Fruit fly (Drosophila melanogaster) Kc167 (cell line): ENCODE measurements around the gene RpS2.

Experiments used
- Myc ChIP-seq: fragments of >200 bp; optimal IDR thresholded peaks from 2 replicates; lab custom pipeline; 2017; ENCODE audit warnings: missing external identifiers
- Sin3A ChIP-seq: fragments of >200 bp; optimal IDR thresholded peaks from 2 replicates; lab custom pipeline; 2018; ENCODE audit warnings: missing external identifiers
- h ChIP-seq: fragments of >200 bp; optimal IDR thresholded peaks from 3 replicates; lab custom pipeline; 2018; ENCODE audit warnings: missing external identifiers
- insv ChIP-seq: fragments of >200 bp; optimal IDR thresholded peaks from 3 replicates; lab custom pipeline; 2018; ENCODE audit warnings: missing external identifiers
- psq ChIP-seq: fragments of >200 bp; optimal IDR thresholded peaks from 2 replicates; lab custom pipeline; 2017; ENCODE audit warnings: missing external identifiers
- ttk ChIP-seq: sonication (Bioruptor generic); optimal IDR thresholded peaks from 2 replicates; lab custom pipeline; 2017; ENCODE audit warnings: missing external identifiers

RpS2 gene

dm6 chr2L:9918020-9918959 is 20.9 kb upstream of the RpS2 start, which contains the start of the genes CG5885 and CG4598:
Gene CG5885 (minus strand): TSS chr2L:9918330.
Gene CG4598 (plus strand): TSS chr2L:9918618.
- no peak for TF ChIP-seq insv (lab: Kevin White, UChicago)
- no peak for TF ChIP-seq Sin3A
- no peak for TF ChIP-seq Myc (lab: Kevin White, UChicago)
- TF ChIP-seq ttk (lab: Kevin White, UChicago), result no peak
- TF ChIP-seq h (lab: Kevin White, UChicago), result no peak
- TF ChIP-seq psq (lab: Kevin White, UChicago), result no peak

dm6 chr2L:9915011-9915850 is 17.9 kb upstream of the RpS2 start, which contains the start of gene yip2:
Gene yip2 (plus strand): TSS chr2L:9915253.
- no peak for TF ChIP-seq Myc (lab: Kevin White, UChicago)
- no peak for TF ChIP-seq Sin3A
- TF ChIP-seq ttk (lab: Kevin White, UChicago), result no peak
- no peak for TF ChIP-seq psq (lab: Kevin White, UChicago)
- no peak for TF ChIP-seq h (lab: Kevin White, UChicago)
- no peak for TF ChIP-seq insv (lab: Kevin White, UChicago)

- TF ChIP-seq insv (lab: Kevin White, UChicago), result no peak
- TF ChIP-seq Sin3A, result no peak
- TF ChIP-seq ttk (lab: Kevin White, UChicago), result no peak
- no peak for TF ChIP-seq h (lab: Kevin White, UChicago)
- no peak for TF ChIP-seq psq (lab: Kevin White, UChicago)
- TF ChIP-seq Myc (lab: Kevin White, UChicago), result no peak
Observed at dm6 chr2L:9912570-9913260, 15.4 kb upstream of the RpS2 start, which contains the start of the genes Etl1 and Srp54. Gene Etl1 (minus strand): TSS chr2L:9912608. Gene Srp54 (plus strand): TSS chr2L:9912911.

dm6 chr2L:9911783-9912182 is 14.4 kb upstream of the RpS2 start:
- no peak for TF ChIP-seq insv (lab: Kevin White, UChicago)
- no peak for TF ChIP-seq h (lab: Kevin White, UChicago)
- TF ChIP-seq Sin3A, result no peak
- no peak for TF ChIP-seq ttk (lab: Kevin White, UChicago)
- no peak for TF ChIP-seq psq (lab: Kevin White, UChicago)
- no peak for TF ChIP-seq Myc (lab: Kevin White, UChicago)

dm6 chr2L:9908468-9908967 is 11.2 kb upstream of the RpS2 start, which contains the start of gene CG13124:
Gene CG13124 (minus strand): TSS chr2L:9908633.
- no peak for TF ChIP-seq h (lab: Kevin White, UChicago)
- TF ChIP-seq Myc (lab: Kevin White, UChicago), result no peak
- no peak for TF ChIP-seq ttk (lab: Kevin White, UChicago)
- TF ChIP-seq insv (lab: Kevin White, UChicago), result no peak
- no peak for TF ChIP-seq Sin3A
- TF ChIP-seq psq (lab: Kevin White, UChicago), result no peak

- TF ChIP-seq h (lab: Kevin White, UChicago), result no peak
- TF ChIP-seq insv (lab: Kevin White, UChicago), result no peak
Observed at dm6 chr2L:9907320-9908256, 10.2 kb upstream of the RpS2 start.

dm6 chr2L:9906641-9907040 is 9.3 kb upstream of the RpS2 start:
- TF ChIP-seq psq (lab: Kevin White, UChicago) (no peak), insv (lab: Kevin White, UChicago) (no peak), h (lab: Kevin White, UChicago) (no peak), Myc (lab: Kevin White, UChicago) (no peak), Sin3A (no peak), ttk (lab: Kevin White, UChicago) (no peak)

dm6 chr2L:9903028-9903427 is 5.7 kb upstream of the RpS2 start, which contains the start of gene Muc30E:
Gene Muc30E (minus strand): TSS chr2L:9903128.
- TF ChIP-seq insv (lab: Kevin White, UChicago), result no peak
- no peak for TF ChIP-seq ttk (lab: Kevin White, UChicago)
- no peak for TF ChIP-seq h (lab: Kevin White, UChicago)
- TF ChIP-seq psq (lab: Kevin White, UChicago), result no peak
- TF ChIP-seq Myc (lab: Kevin White, UChicago), result no peak
- TF ChIP-seq Sin3A, result no peak

dm6 chr2L:9894871-9895364 is 2.4 kb downstream of the RpS2 start, which contains the start of gene Bka:
Gene Bka (plus strand): TSS chr2L:9895287.
- TF ChIP-seq Sin3A (no peak), insv (lab: Kevin White, UChicago) (no peak), psq (lab: Kevin White, UChicago) (no peak), ttk (lab: Kevin White, UChicago) (no peak), h (lab: Kevin White, UChicago) (no peak), Myc (lab: Kevin White, UChicago) (no peak)
